Fruit fly (Drosophila melanogaster) S2 (cell line): ENCODE measurements around the gene CG3961.

Experiments used
- CG8478 ChIP-seq: fragments of >200 bp; optimal IDR thresholded peaks from 2 replicates; lab custom pipeline; 2018
- CTCF ChIP-seq, 2 experiments: fragments of >200 bp; optimal IDR thresholded peaks; 2 replicates each; lab custom pipeline; 2018

DNA sequence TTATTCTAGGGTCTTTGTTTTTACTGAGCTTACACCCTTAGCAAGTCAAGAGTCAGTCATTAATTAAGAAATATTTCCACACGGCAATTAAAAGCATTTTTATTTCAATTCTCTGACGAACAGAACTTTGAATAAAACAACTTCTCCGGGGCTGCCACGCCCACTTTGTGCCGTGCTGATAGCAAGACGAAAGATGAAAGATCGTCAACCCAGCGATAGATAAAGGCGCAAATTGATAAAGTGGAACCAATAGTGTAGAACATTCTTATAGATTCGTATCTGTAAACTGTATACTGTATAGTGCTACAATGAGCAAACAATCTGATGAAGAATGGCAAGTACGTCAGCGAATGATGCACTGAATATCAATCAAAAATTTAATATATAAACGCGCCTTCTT lies 55.4 kb downstream of the CG3961 start:
- no peak for TF ChIP-seq CTCF (optimal IDR thresholded peaks at IDR 0.05; lab: Kevin White, UChicago)
- no peak for TF ChIP-seq CG8478 (lab: Kevin White, UChicago)
